Worm (Caenorhabditis elegans): Measurements from ENCODE around the gene spsb-2.

Gene spsb-2

DNA sequence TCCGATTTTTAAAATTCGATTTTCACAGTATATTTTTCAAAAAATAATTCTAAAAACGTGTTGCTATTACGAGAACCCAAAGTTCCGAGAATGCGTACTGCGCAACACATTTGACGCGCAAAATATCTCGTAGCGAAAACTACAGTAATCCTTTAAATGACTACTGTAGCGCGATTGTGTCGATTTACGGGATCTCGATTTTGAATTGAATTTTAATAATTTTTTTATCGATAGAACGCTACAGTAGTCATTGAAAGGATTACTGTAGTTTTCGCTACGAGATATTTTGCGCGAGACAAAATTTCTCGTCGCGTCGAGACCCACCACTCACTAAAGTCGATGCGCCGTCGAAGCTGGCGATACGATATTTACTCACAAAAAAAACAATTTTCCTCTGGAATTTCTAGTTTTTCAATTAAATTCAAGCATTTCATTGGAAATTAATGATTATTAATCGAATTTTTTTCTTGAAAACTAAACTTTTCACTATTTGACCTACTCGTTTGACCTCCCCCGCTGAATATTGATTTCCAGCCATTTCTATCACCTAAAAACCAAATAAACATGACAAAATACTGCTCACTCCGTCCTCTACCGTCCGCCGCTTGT, at the start of gene spsb-2:
TSS of gene spsb-2 (plus strand) at position 559 of the 609 bp plus-strand sequence.
- TF ChIP-seq hmbx-1 (tag; optimal IDR thresholded peaks at IDR 0.05) (no peak), tra-4 (tag; optimal IDR thresholded peaks at IDR 0.05) (no peak), F13C5.2 (tag; optimal IDR thresholded peaks at IDR 0.05) (no peak), flt-1 (GFP tag; IDR thresholded peaks at IDR 0.05) (no peak)

DNA sequence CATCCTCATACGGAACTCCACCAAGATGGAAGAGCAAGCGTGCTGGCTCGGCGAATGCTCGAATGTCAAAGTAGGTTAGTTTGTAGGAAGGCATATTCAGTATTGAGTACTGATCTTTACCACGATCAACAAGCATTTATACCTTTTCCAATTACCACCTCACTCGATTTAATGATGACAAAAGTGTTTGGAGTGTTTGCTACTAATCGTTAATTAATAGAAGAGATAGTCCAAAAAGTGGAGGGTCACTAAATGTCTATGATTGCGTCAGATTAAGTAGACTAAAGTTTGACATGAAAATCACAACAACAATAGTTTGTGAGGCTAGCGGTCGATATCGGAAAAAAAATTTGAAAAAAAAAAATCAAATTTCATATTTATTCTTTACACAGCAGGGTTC, 47.0 kb upstream of the spsb-2 start, which contains the start of gene gst-34:
TSS of gene gst-34 (minus strand) at position 101 of the 400 bp plus-strand sequence.
- TF ChIP-seq scrt-1 (GFP tag; IDR thresholded peaks at IDR 0.05) (no peak), F13C5.2 (tag; optimal IDR thresholded peaks at IDR 0.05) (no peak), tra-4 (tag; optimal IDR thresholded peaks at IDR 0.05) (no peak), flt-1 (GFP tag; IDR thresholded peaks at IDR 0.05) (no peak), ama-1 (optimal IDR thresholded peaks at IDR 0.05) (no peak), B0310.2 (tag; optimal IDR thresholded peaks at IDR 0.05) (no peak), hmg-4 (GFP tag; optimal IDR thresholded peaks at IDR 0.05) (no peak), aly-1 (tag; optimal IDR thresholded peaks at IDR 0.05) (no peak), ets-7 (tag; optimal IDR thresholded peaks at IDR 0.05) (no peak), hnd-1 (tag; optimal IDR thresholded peaks at IDR 0.05) (no peak)

- TF ChIP-seq tbx-11 (GFP tag; IDR thresholded peaks at IDR 0.05) (no peak), ets-7 (tag; optimal IDR thresholded peaks at IDR 0.05) (no peak), hmg-4 (GFP tag; optimal IDR thresholded peaks at IDR 0.05) (no peak), ceh-36 (tag; optimal IDR thresholded peaks at IDR 0.05) (no peak), tbx-37 (GFP tag; conservative IDR thresholded peaks at IDR 0.05) (no peak), tra-4 (tag; optimal IDR thresholded peaks at IDR 0.05) (no peak), hmbx-1 (tag; optimal IDR thresholded peaks at IDR 0.05) (no peak), ceh-13 (GFP tag; optimal IDR thresholded peaks at IDR 0.05) (no peak), F13C5.2 (tag; optimal IDR thresholded peaks at IDR 0.05) (no peak)
Observed at ce11 chrII:15185289-15185688, 44.9 kb upstream of the spsb-2 start, which contains the start of gene gst-35. gst-35 (minus strand) TSS chrII:15185389.

ce11 chrII:15189956-15190355, 40.2 kb upstream of the spsb-2 start:
- no peak for TF ChIP-seq flt-1 (GFP tag; IDR thresholded peaks at IDR 0.05)
- no peak for TF ChIP-seq B0310.2 (tag; optimal IDR thresholded peaks at IDR 0.05)
- TF ChIP-seq ceh-36 (tag; optimal IDR thresholded peaks at IDR 0.05): no peak
- TF ChIP-seq hnd-1 (tag; optimal IDR thresholded peaks at IDR 0.05): no peak
- no peak for TF ChIP-seq tra-4 (tag; optimal IDR thresholded peaks at IDR 0.05)
- TF ChIP-seq ets-7 (tag; optimal IDR thresholded peaks at IDR 0.05): no peak
- no peak for TF ChIP-seq hmbx-1 (tag; optimal IDR thresholded peaks at IDR 0.05)
- no peak for TF ChIP-seq F13C5.2 (tag; optimal IDR thresholded peaks at IDR 0.05)
- no peak for TF ChIP-seq sea-1 (GFP tag; conservative IDR thresholded peaks at IDR 0.05)
- TF ChIP-seq tbx-37 (GFP tag; conservative IDR thresholded peaks at IDR 0.05): no peak
- no peak for TF ChIP-seq hmg-4 (GFP tag; optimal IDR thresholded peaks at IDR 0.05)
- TF ChIP-seq scrt-1 (GFP tag; IDR thresholded peaks at IDR 0.05): no peak
- TF ChIP-seq ceh-13 (GFP tag; optimal IDR thresholded peaks at IDR 0.05): no peak
- TF ChIP-seq pes-1 (GFP tag; IDR thresholded peaks at IDR 0.05): no peak

DNA sequence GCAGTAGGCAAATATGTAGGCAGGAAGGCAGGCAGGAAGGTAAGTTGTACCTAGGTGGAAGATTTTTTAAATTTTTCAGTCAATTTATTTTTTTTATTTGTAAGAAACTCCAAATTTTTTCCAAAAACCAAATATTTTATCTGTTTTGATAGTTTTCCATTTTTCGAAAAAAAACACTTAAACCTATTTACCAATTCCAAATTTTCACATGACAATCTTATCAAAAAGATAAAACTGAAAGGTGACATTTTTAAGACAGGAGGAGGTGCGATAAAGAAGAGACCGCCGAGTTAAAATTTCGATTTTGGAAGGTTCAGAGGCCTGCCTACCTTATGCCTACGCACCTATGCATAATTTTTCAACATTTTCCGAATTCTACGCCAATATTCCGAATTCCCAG, 39.2 kb upstream of the spsb-2 start:
- TF ChIP-seq ceh-13 (GFP tag; optimal IDR thresholded peaks at IDR 0.05) (no peak), flt-1 (GFP tag; IDR thresholded peaks at IDR 0.05) (no peak), sea-1 (GFP tag; conservative IDR thresholded peaks at IDR 0.05) (no peak), ceh-36 (tag; optimal IDR thresholded peaks at IDR 0.05) (no peak), scrt-1 (GFP tag; IDR thresholded peaks at IDR 0.05) (no peak), hmg-4 (GFP tag; optimal IDR thresholded peaks at IDR 0.05) (no peak), tra-4 (tag; optimal IDR thresholded peaks at IDR 0.05) (no peak), tbx-37 (GFP tag; conservative IDR thresholded peaks at IDR 0.05) (no peak), ets-7 (tag; optimal IDR thresholded peaks at IDR 0.05) (no peak), aly-1 (tag; optimal IDR thresholded peaks at IDR 0.05) (no peak), F13C5.2 (tag; optimal IDR thresholded peaks at IDR 0.05) (no peak), B0310.2 (tag; optimal IDR thresholded peaks at IDR 0.05) (no peak), pes-1 (GFP tag; IDR thresholded peaks at IDR 0.05) (no peak), hnd-1 (tag; optimal IDR thresholded peaks at IDR 0.05) (no peak), tbx-11 (GFP tag; IDR thresholded peaks at IDR 0.05) (no peak), ama-1 (optimal IDR thresholded peaks at IDR 0.05) (no peak), hmbx-1 (tag; optimal IDR thresholded peaks at IDR 0.05) (no peak)

DNA sequence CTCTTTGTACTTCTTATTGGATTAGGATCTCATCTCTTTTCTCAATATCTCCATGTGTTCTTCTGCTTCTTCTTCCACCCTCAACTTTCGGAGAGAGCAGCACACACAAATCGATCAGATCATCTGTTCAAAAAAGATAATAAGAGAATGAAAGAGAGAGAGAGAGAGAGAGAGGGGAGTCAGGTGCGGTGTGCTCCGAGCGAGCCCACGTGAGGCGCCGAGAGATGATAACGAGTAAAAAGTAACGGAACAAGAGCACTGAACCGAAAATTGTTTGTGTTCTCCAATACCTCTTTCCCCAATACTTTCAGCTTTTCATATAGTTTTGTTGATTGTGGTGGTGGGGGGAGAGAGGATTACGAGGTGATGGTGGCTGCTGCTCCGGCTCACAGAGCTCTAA, 36.2 kb upstream of the spsb-2 start:
- no peak for TF ChIP-seq ceh-13 (GFP tag; optimal IDR thresholded peaks at IDR 0.05)
- TF ChIP-seq hmbx-1 (tag; optimal IDR thresholded peaks at IDR 0.05): no peak
- no peak for TF ChIP-seq B0310.2 (tag; optimal IDR thresholded peaks at IDR 0.05)
- TF ChIP-seq ceh-36 (tag; optimal IDR thresholded peaks at IDR 0.05): no peak
- no peak for TF ChIP-seq hnd-1 (tag; optimal IDR thresholded peaks at IDR 0.05)
- TF ChIP-seq F13C5.2 (tag; optimal IDR thresholded peaks at IDR 0.05): no peak
- no peak for TF ChIP-seq tbx-11 (GFP tag; IDR thresholded peaks at IDR 0.05)
- TF ChIP-seq aly-1 (tag; optimal IDR thresholded peaks at IDR 0.05): no peak
- TF ChIP-seq scrt-1 (GFP tag; IDR thresholded peaks at IDR 0.05): no peak
- TF ChIP-seq tbx-37 (GFP tag; conservative IDR thresholded peaks at IDR 0.05): no peak
- TF ChIP-seq sea-1 (GFP tag; conservative IDR thresholded peaks at IDR 0.05): no peak
- no peak for TF ChIP-seq pes-1 (GFP tag; IDR thresholded peaks at IDR 0.05)
- no peak for TF ChIP-seq hmg-4 (GFP tag; optimal IDR thresholded peaks at IDR 0.05)
- no peak for TF ChIP-seq ama-1 (optimal IDR thresholded peaks at IDR 0.05)

DNA sequence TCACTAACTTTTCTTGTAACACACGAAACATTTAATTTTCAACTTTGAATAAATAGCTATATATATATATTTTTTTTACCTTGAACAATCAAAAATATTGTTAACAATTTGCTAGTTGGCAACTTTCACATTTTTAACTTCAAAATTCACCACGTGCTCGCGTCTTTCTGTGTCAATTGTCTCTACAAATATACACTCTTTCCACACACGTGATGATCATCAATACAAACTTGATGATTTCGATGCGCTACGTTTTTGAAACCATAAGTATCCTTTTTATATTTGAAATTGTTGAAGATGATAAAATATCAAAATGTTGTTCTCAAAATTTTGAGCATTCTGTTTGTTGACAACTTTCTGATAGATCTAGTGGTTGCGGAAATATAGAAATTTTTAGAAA, 34.8 kb upstream of the spsb-2 start:
- TF ChIP-seq flt-1 (GFP tag; IDR thresholded peaks at IDR 0.05) (no peak), tbx-11 (GFP tag; IDR thresholded peaks at IDR 0.05) (no peak), hmbx-1 (tag; optimal IDR thresholded peaks at IDR 0.05) (no peak), hnd-1 (tag; optimal IDR thresholded peaks at IDR 0.05) (no peak), aly-1 (tag; optimal IDR thresholded peaks at IDR 0.05) (no peak), ceh-13 (GFP tag; optimal IDR thresholded peaks at IDR 0.05) (no peak)

DNA sequence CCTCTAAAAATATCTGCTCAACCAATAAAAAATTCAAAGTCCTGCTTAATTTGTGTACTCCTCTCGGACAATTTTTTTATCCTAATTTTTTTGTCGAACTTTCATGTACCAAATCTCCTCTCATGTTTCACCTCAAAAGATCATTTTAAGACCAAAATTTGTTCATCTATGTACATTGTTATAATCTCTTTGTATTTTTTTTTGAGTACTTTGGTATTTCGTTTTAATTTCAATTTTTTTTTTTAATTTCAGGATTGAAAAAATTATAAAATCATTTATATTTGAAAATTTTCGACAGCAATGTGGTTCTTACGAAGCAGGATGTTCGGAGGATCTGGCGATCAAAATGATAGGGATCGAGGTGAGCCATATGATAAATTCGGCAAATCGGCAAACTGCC, 33.7 kb upstream of the spsb-2 start, which contains the start of gene spsb-1:
TSS of gene spsb-1 (plus strand) at position 301 of the 400 bp plus-strand sequence.
- no peak for TF ChIP-seq aly-1 (tag; optimal IDR thresholded peaks at IDR 0.05)
- no peak for TF ChIP-seq hnd-1 (tag; optimal IDR thresholded peaks at IDR 0.05)
- TF ChIP-seq hmg-4 (GFP tag; optimal IDR thresholded peaks at IDR 0.05): no peak
- TF ChIP-seq tra-4 (tag; optimal IDR thresholded peaks at IDR 0.05): no peak
- no peak for TF ChIP-seq ceh-13 (GFP tag; optimal IDR thresholded peaks at IDR 0.05)
- TF ChIP-seq ama-1 (optimal IDR thresholded peaks at IDR 0.05): no peak
- TF ChIP-seq ceh-36 (tag; optimal IDR thresholded peaks at IDR 0.05): no peak
- no peak for TF ChIP-seq flt-1 (GFP tag; IDR thresholded peaks at IDR 0.05)
- no peak for TF ChIP-seq hmbx-1 (tag; optimal IDR thresholded peaks at IDR 0.05)
- TF ChIP-seq pes-1 (GFP tag; IDR thresholded peaks at IDR 0.05): no peak
- no peak for TF ChIP-seq scrt-1 (GFP tag; IDR thresholded peaks at IDR 0.05)
- TF ChIP-seq ets-7 (tag; optimal IDR thresholded peaks at IDR 0.05): no peak
- TF ChIP-seq tbx-37 (GFP tag; conservative IDR thresholded peaks at IDR 0.05): no peak
- no peak for TF ChIP-seq tbx-11 (GFP tag; IDR thresholded peaks at IDR 0.05)
- no peak for TF ChIP-seq F13C5.2 (tag; optimal IDR thresholded peaks at IDR 0.05)
- TF ChIP-seq sea-1 (GFP tag; conservative IDR thresholded peaks at IDR 0.05): no peak
